Worm (Caenorhabditis elegans): ENCODE measurements around the gene enu-3.5.

DNA sequence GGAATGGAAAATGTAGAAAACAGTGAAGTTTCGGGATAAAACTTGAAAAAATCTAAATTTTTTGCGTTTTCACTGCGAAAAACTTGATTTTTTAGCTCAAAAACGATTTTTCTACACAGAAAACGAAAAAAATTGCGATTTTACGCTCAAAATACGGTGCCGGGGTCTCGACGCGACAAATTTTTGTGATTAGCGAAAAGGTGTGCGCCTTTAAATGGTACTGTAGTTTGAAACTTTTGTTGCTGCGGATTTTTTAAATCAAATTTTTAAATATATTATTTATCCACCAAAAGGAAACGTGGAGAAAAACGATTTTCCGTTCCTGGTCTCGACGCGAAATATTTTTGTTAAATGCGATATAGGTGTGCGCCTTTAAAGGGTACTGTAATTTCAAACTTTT is 29.2 kb downstream of the enu-3.5 start:
- TF ChIP-seq lir-3 (tag; optimal IDR thresholded peaks at IDR 0.05), result no peak
- no peak for TF ChIP-seq fkh-10 (GFP tag; optimal IDR thresholded peaks at IDR 0.05)
- no peak for TF ChIP-seq egl-27 (tag; optimal IDR thresholded peaks at IDR 0.05)
- no peak for TF ChIP-seq pha-4 (GFP tag; IDR thresholded peaks at IDR 0.05)
- TF ChIP-seq pha-4 (tag; optimal IDR thresholded peaks at IDR 0.05), result no peak
- no peak for TF ChIP-seq ztf-7 (tag; optimal IDR thresholded peaks at IDR 0.05)
- no peak for TF ChIP-seq unc-39 (tag; optimal IDR thresholded peaks at IDR 0.05)
- TF ChIP-seq F49E8.2 (tag; optimal IDR thresholded peaks at IDR 0.05; ENCODE audit: borderline replicate concordance), result no peak
- TF ChIP-seq Y105C5A.15 (GFP tag; IDR thresholded peaks at IDR 0.05), result no peak

Data from whole organism, L4 larva.